Fruit fly (Drosophila melanogaster) whole organism, embryonic: Measurements from ENCODE around the gene natalisin.

Experiments used
- Awh ChIP-seq: fragments of 200-800 bp; sonication (Bioruptor generic); IDR thresholded peaks from 2 replicates; pipeline ENCODE4, ENCODE4 v1.3.6; 2022; ENCODE audit warnings: missing biosample characterization, missing genetic modification characterization
- B-H2 ChIP-seq: fragments of 200-800 bp; sonication (Bioruptor generic); optimal IDR thresholded peaks from 2 replicates; lab custom pipeline; 2018; ENCODE audit warnings: missing biosample characterization, mild to moderate bottlenecking, missing genetic modification characterization
- Blimp-1 ChIP-seq: fragments of 200-800 bp; sonication (Bioruptor generic); optimal IDR thresholded peaks from 3 replicates; lab custom pipeline; 2018; ENCODE audit warnings: missing biosample characterization, missing genetic modification characterization, mild to moderate bottlenecking, moderate library complexity, missing genetic modification reagents
- C15 ChIP-seq: fragments of 200-800 bp; sonication (Bioruptor generic); IDR thresholded peaks from 3 replicates; pipeline ENCODE4 v1.3.6; 2022; ENCODE audit warnings: missing biosample characterization, missing genetic modification characterization
- CG10654 ChIP-seq: fragments of 200-800 bp; sonication (Bioruptor generic); optimal IDR thresholded peaks from 2 replicates; lab custom pipeline; 2016; ENCODE audit warnings: missing biosample characterization, missing genetic modification characterization
- CG10979 ChIP-seq: fragments of 200-800 bp; sonication (Bioruptor generic); optimal IDR thresholded peaks from 2 replicates; lab custom pipeline; 2018; ENCODE audit warnings: missing biosample characterization, mild to moderate bottlenecking, missing genetic modification characterization, moderate library complexity
- CG11695 ChIP-seq: fragments of 200-800 bp; sonication (Bioruptor generic); IDR thresholded peaks from 3 replicates; pipeline ENCODE4 v1.3.6; 2022; ENCODE audit warnings: missing biosample characterization, missing genetic modification characterization
- CG11696 ChIP-seq: fragments of 200-800 bp; sonication (Bioruptor generic); IDR thresholded peaks from 2 replicates; pipeline ENCODE4 v1.3.6; 2022; ENCODE audit warnings: missing biosample characterization, missing genetic modification characterization
- CG12104 ChIP-seq: fragments of 200-800 bp; sonication (Bioruptor generic); optimal IDR thresholded peaks from 3 replicates; lab custom pipeline; 2016; ENCODE audit warnings: missing biosample characterization, missing genetic modification characterization
- CG14441 ChIP-seq: fragments of 200-800 bp; sonication (Bioruptor generic); IDR thresholded peaks from 2 replicates; pipeline ENCODE4 v1.3.6; 2022; ENCODE audit warnings: missing biosample characterization, missing genetic modification characterization
- CG15011 ChIP-seq: fragments of 200-800 bp; sonication (Bioruptor generic); optimal IDR thresholded peaks from 3 replicates; lab custom pipeline; 2018; ENCODE audit warnings: missing biosample characterization, mild to moderate bottlenecking, missing genetic modification characterization
- CG2129 ChIP-seq: fragments of 200-800 bp; sonication (Bioruptor generic); IDR thresholded peaks from 2 replicates; pipeline ENCODE4 v1.3.6; 2022; ENCODE audit warnings: missing biosample characterization, missing genetic modification characterization; ENCODE audit not compliant: partially characterized antibody
- CG2199 ChIP-seq: fragments of 200-800 bp; sonication (Bioruptor generic); IDR thresholded peaks from 3 replicates; pipeline ENCODE4 v1.3.6; 2022; ENCODE audit warnings: missing biosample characterization, missing genetic modification characterization
- CG7357 ChIP-seq: fragments of 200-800 bp; sonication (Bioruptor generic); IDR thresholded peaks from 3 replicates; pipeline ENCODE4 v1.3.6; 2022; ENCODE audit warnings: missing biosample characterization, missing genetic modification characterization
- CG7839 ChIP-seq: fragments of 200-800 bp; sonication (Bioruptor generic); optimal IDR thresholded peaks from 3 replicates; lab custom pipeline; 2018; ENCODE audit warnings: missing biosample characterization, mild to moderate bottlenecking, missing genetic modification characterization, moderate library complexity
- CG8281 ChIP-seq: fragments of 200-800 bp; sonication (Bioruptor generic); optimal IDR thresholded peaks from 2 replicates; lab custom pipeline; 2018; ENCODE audit warnings: missing biosample characterization, mild to moderate bottlenecking, missing genetic modification characterization, moderate library complexity
- CHES-1-like ChIP-seq: fragments of 200-800 bp; sonication (Bioruptor generic); optimal IDR thresholded peaks from 2 replicates; lab custom pipeline; 2016; ENCODE audit warnings: missing biosample characterization, missing genetic modification characterization
- CoRest ChIP-seq: fragments of 200-800 bp; sonication (Bioruptor generic); optimal IDR thresholded peaks from 3 replicates; lab custom pipeline; 2018; ENCODE audit warnings: missing biosample characterization, mild to moderate bottlenecking, missing genetic modification characterization, moderate library complexity
- Doc3 ChIP-seq: fragments of 200-800 bp; sonication (Bioruptor generic); IDR thresholded peaks from 3 replicates; pipeline ENCODE4 v1.3.6; 2022; ENCODE audit warnings: missing biosample characterization, missing genetic modification characterization; ENCODE audit not compliant: partially characterized antibody
- H2.0 ChIP-seq: fragments of 200-800 bp; sonication (Bioruptor generic); IDR thresholded peaks from 2 replicates; pipeline ENCODE4 v1.3.6; 2022; ENCODE audit warnings: missing biosample characterization, missing genetic modification characterization
- Hand ChIP-seq: fragments of 200-800 bp; sonication (Bioruptor generic); optimal IDR thresholded peaks from 2 replicates; lab custom pipeline; 2017; ENCODE audit warnings: mild to moderate bottlenecking, missing biosample characterization, missing genetic modification reagents, missing genetic modification characterization
- HmgD ChIP-seq: fragments of 200-800 bp; sonication (Bioruptor generic); optimal IDR thresholded peaks from 3 replicates; lab custom pipeline; 2016; ENCODE audit warnings: missing biosample characterization, missing genetic modification characterization
- Opbp ChIP-seq: fragments of 200-800 bp; sonication (Bioruptor generic); IDR thresholded peaks from 3 replicates; pipeline ENCODE4 v1.3.6; 2022; ENCODE audit warnings: missing biosample characterization, missing genetic modification characterization; ENCODE audit not compliant: partially characterized antibody
- Scr ChIP-seq: fragments of 200-800 bp; sonication (Bioruptor generic); IDR thresholded peaks from 2 replicates; pipeline ENCODE4 v1.3.6; 2022; ENCODE audit warnings: missing biosample characterization, missing genetic modification characterization; ENCODE audit not compliant: partially characterized antibody
- Side ChIP-seq: fragments of 200-800 bp; sonication (Bioruptor generic); optimal IDR thresholded peaks from 2 replicates; lab custom pipeline; 2016; ENCODE audit warnings: missing biosample characterization, missing genetic modification characterization
- Sin3A ChIP-seq: fragments of >200 bp; optimal IDR thresholded peaks from 2 replicates; lab custom pipeline; 2018
- Vsx1 ChIP-seq: fragments of 200-800 bp; sonication (Bioruptor generic); optimal IDR thresholded peaks from 2 replicates; lab custom pipeline; 2017; ENCODE audit warnings: missing biosample characterization, mild to moderate bottlenecking, missing genetic modification characterization, missing genetic modification reagents
- ac ChIP-seq: fragments of 200-800 bp; sonication (Bioruptor generic); optimal IDR thresholded peaks from 3 replicates; lab custom pipeline; 2017; ENCODE audit warnings: missing biosample characterization, mild to moderate bottlenecking, missing genetic modification characterization
- al ChIP-seq: fragments of 200-800 bp; sonication (Bioruptor generic); IDR thresholded peaks from 2 replicates; pipeline ENCODE4 v1.3.6; 2022; ENCODE audit warnings: missing biosample characterization, missing genetic modification characterization
- ato ChIP-seq: fragments of 200-800 bp; sonication (Bioruptor generic); IDR thresholded peaks from 2 replicates; pipeline ENCODE4 v1.3.6; 2022; ENCODE audit warnings: missing biosample characterization, missing genetic modification characterization; ENCODE audit not compliant: partially characterized antibody
- chinmo ChIP-seq: fragments of 200-800 bp; sonication (Bioruptor generic); IDR thresholded peaks from 4 replicates; pipeline ENCODE4 v1.3.6; 2022; ENCODE audit warnings: missing biosample characterization, missing genetic modification characterization; ENCODE audit not compliant: partially characterized antibody
- corto ChIP-seq: fragments of 200-800 bp; sonication (Bioruptor generic); optimal IDR thresholded peaks from 2 replicates; lab custom pipeline; 2016; ENCODE audit warnings: missing biosample characterization, mild to moderate bottlenecking, missing genetic modification characterization, moderate library complexity
- dimm ChIP-seq: fragments of 200-800 bp; sonication (Bioruptor generic); IDR thresholded peaks from 2 replicates; pipeline ENCODE4 v1.3.6; 2022; ENCODE audit warnings: missing biosample characterization, missing genetic modification characterization
- eyg ChIP-seq: fragments of 200-800 bp; sonication (Bioruptor generic); optimal IDR thresholded peaks from 3 replicates; lab custom pipeline; 2016; ENCODE audit warnings: missing biosample characterization, missing genetic modification characterization
- ftz-f1 ChIP-seq: fragments of 200-800 bp; sonication (Bioruptor generic); optimal IDR thresholded peaks from 2 replicates; lab custom pipeline; 2016; ENCODE audit warnings: missing biosample characterization, missing genetic modification characterization
- gfzf ChIP-seq: fragments of 200-800 bp; sonication (Bioruptor generic); optimal IDR thresholded peaks from 2 replicates; lab custom pipeline; 2016; ENCODE audit warnings: missing biosample characterization, mild to moderate bottlenecking, missing genetic modification characterization, moderate library complexity
- her ChIP-seq: fragments of 200-800 bp; sonication (Bioruptor generic); optimal IDR thresholded peaks from 2 replicates; lab custom pipeline; 2016; ENCODE audit warnings: missing biosample characterization, missing genetic modification characterization
- jigr1 ChIP-seq: fragments of 200-800 bp; sonication (Bioruptor generic); IDR thresholded peaks from 3 replicates; pipeline ENCODE4 v1.3.6; 2022; ENCODE audit warnings: missing biosample characterization, missing genetic modification characterization
- lilli ChIP-seq: fragments of 200-800 bp; sonication (Bioruptor generic); optimal IDR thresholded peaks from 3 replicates; lab custom pipeline; 2016; ENCODE audit warnings: missing biosample characterization, missing genetic modification characterization
- mld ChIP-seq: fragments of 200-800 bp; sonication (Bioruptor generic); IDR thresholded peaks from 3 replicates; pipeline ENCODE4 v1.3.6; 2022; ENCODE audit warnings: missing biosample characterization, missing genetic modification characterization; ENCODE audit not compliant: partially characterized antibody
- prd ChIP-seq, 3 experiments: fragments of >200 bp in 2 of 3; fragments of 200-800 bp in 1 of 3; sonication (Bioruptor generic) in 1 of 3; optimal IDR thresholded peaks in 2 of 3; IDR thresholded peaks in 1 of 3; 2 replicates in 2 of 3; 3 replicates in 1 of 3; pipeline versions ENCODE4 v1.3.6 to Lab custom; 2017 to 2022; ENCODE audit warnings: missing biosample characterization in 1 of 3, missing genetic modification characterization in 1 of 3
- pros ChIP-seq: fragments of 200-800 bp; sonication (Bioruptor generic); optimal IDR thresholded peaks from 3 replicates; lab custom pipeline; 2019; ENCODE audit warnings: missing biosample characterization, mild to moderate bottlenecking, missing genetic modification characterization, moderate library complexity
- sens ChIP-seq: fragments of 200-800 bp; sonication (Bioruptor generic); peaks from one replicate; lab custom pipeline; 2016; ENCODE audit warnings: missing biosample characterization, missing genetic modification characterization
- sens-2 ChIP-seq: fragments of 200-800 bp; sonication (Bioruptor generic); IDR thresholded peaks from 2 replicates; pipeline ENCODE4 v1.3.6; 2022; ENCODE audit warnings: missing biosample characterization, missing genetic modification characterization
- slp2 ChIP-seq: fragments of 200-800 bp; sonication (Bioruptor generic); optimal IDR thresholded peaks from 2 replicates; lab custom pipeline; 2016; ENCODE audit warnings: missing biosample characterization, missing genetic modification characterization
- tgo ChIP-seq: fragments of 200-800 bp; sonication (Bioruptor generic); IDR thresholded peaks from 3 replicates; pipeline ENCODE4 v1.3.6; 2022; ENCODE audit warnings: missing biosample characterization, missing genetic modification characterization
- tup ChIP-seq: fragments of 200-800 bp; sonication (Bioruptor generic); optimal IDR thresholded peaks from 2 replicates; lab custom pipeline; 2016; ENCODE audit warnings: missing biosample characterization, mild to moderate bottlenecking, missing genetic modification characterization, moderate library complexity
- unc-4 ChIP-seq: fragments of 200-800 bp; sonication (Bioruptor generic); IDR thresholded peaks from 2 replicates; pipeline ENCODE4 v1.3.6; 2022; ENCODE audit warnings: missing biosample characterization, missing genetic modification characterization; ENCODE audit not compliant: partially characterized antibody
- unpg ChIP-seq: fragments of 200-800 bp; sonication (Bioruptor generic); optimal IDR thresholded peaks from 3 replicates; lab custom pipeline; 2018; ENCODE audit warnings: missing biosample characterization, mild to moderate bottlenecking, missing genetic modification characterization, moderate library complexity
- zfh1 ChIP-seq: fragments of 200-800 bp; sonication (Bioruptor generic); IDR thresholded peaks from 3 replicates; pipeline ENCODE4 v1.3.6; 2022; ENCODE audit warnings: missing biosample characterization, missing genetic modification characterization

The natalisin gene

DNA sequence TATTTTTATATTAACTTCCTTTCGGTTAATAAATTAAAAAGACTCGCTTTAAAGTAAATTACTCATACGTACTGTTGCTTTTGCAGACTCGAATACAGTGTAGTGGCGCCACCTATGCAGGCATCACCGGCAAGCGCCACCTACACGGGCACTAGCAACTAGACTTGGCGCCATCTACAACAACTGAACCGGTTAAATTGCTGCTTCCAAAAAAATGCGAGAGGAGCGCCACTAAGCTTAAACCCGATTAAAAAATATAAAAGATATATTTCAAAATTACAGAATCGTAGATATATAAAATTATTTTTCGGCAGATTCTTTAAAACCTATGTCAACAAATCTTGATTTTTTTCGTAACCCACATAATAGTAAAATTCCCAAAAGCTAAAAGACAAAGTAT, 27.1 kb upstream of the natalisin start (continued):
- TF ChIP-seq CG14441 (GFP tag; lab: Robert Waterston, UW) (peak; percentile 91), CG10979 (tag; lab: Kevin White, UChicago) (peak; percentile 98), CHES-1-like (GFP tag; lab: Kevin White, UChicago) (peak; percentile 34), HmgD (GFP tag; lab: Kevin White, UChicago) (peak; percentile 84), sens (GFP tag; lab: Kevin White, UChicago) (peak; percentile 86), CG12104 (peak; percentile 69), CG2199 (GFP tag; lab: Robert Waterston, UW) (peak; percentile 96), Scr (no peak), CG8281 (tag; lab: Kevin White, UChicago) (no peak), CG15011 (GFP tag; lab: Kevin White, UChicago) (peak; percentile 52), unpg (GFP tag; lab: Kevin White, UChicago) (peak; percentile 64), pros (GFP tag; lab: Kevin White, UChicago) (no peak), corto (GFP tag; lab: Kevin White, UChicago) (no peak), C15 (GFP tag; lab: Robert Waterston, UW) (peak; percentile 72; the same call in 2 of the 3 replicates), slp2 (GFP tag; lab: Kevin White, UChicago) (peak; percentile 62), gfzf (GFP tag; lab: Kevin White, UChicago) (peak; percentile 8), al (GFP tag; lab: Robert Waterston, UW) (peak; percentile 69), zfh1 (GFP tag; lab: Robert Waterston, UW) (peak; percentile 95), prd (optimal IDR thresholded peaks at IDR 0.05; lab: Kevin White, UChicago) (no peak), prd (GFP tag; IDR thresholded peaks at IDR 0.05; lab: Robert Waterston, UW) (peak; percentile 92), lilli (peak; percentile 75), unc-4 (peak; percentile 41; the same call in 1 of the 2 replicates), her (peak; percentile 48), mld (GFP tag; lab: Robert Waterston, UW) (no peak), Sin3A (no peak), chinmo (GFP tag; lab: Robert Waterston, UW) (peak; percentile 75; the same call in 1 of the 4 replicates), Doc3 (no peak), CG10654 (GFP tag; lab: Kevin White, UChicago) (peak; percentile 87), Blimp-1 (peak; percentile 79), sens-2 (GFP tag; lab: Robert Waterston, UW) (peak; percentile 75), CG11696 (0 out of 2 replicates have a peak, but pooled peaks have one; percentile 24), ato (GFP tag; lab: Robert Waterston, UW) (no peak), CG2129 (GFP tag; lab: Robert Waterston, UW) (no peak), CG7839 (tag; lab: Kevin White, UChicago) (peak; percentile 87), jigr1 (GFP tag; lab: Robert Waterston, UW) (peak; percentile 68; the same call in 2 of the 3 replicates), eyg (no peak), Awh (GFP tag; lab: Robert Waterston, UW) (peak; percentile 87), CG11695 (GFP tag; lab: Robert Waterston, UW) (no peak), tgo (GFP tag; lab: Robert Waterston, UW) (peak; percentile 90), CoRest (tag; lab: Kevin White, UChicago) (peak; percentile 59), Side (GFP tag; lab: Kevin White, UChicago) (peak; percentile 83), Opbp (GFP tag; lab: Robert Waterston, UW) (peak; percentile 61; the same call in 1 of the 3 replicates), Vsx1 (peak; percentile 29), ac (GFP tag; lab: Kevin White, UChicago) (peak; percentile 49), B-H2 (GFP tag; lab: Kevin White, UChicago) (peak; percentile 20), Hand (GFP tag; lab: Kevin White, UChicago) (no peak), ftz-f1 (no peak), CG7357 (GFP tag; lab: Robert Waterston, UW) (peak; percentile 62; the same call in 2 of the 3 replicates), tup (GFP tag; lab: Kevin White, UChicago) (no peak), dimm (GFP tag; lab: Robert Waterston, UW) (peak; percentile 70), H2.0 (GFP tag; lab: Robert Waterston, UW) (peak; percentile 84)
